Fruit fly (Drosophila melanogaster) whole organism, embryonic: ENCODE results near the gene fliI.

ENCODE experiments used
- ATbp ChIP-seq: fragments of 200-800 bp; sonication (Bioruptor generic); optimal IDR thresholded peaks from 2 replicates; lab custom pipeline; 2017; ENCODE audit warnings: missing biosample characterization, mild to moderate bottlenecking, missing genetic modification characterization, missing genetic modification reagents
- B-H1 ChIP-seq: fragments of 200-800 bp; sonication (Bioruptor generic); IDR thresholded peaks from 3 replicates; pipeline ENCODE4 v1.3.6; 2022; ENCODE audit warnings: missing biosample characterization, missing genetic modification characterization
- Blimp-1 ChIP-seq: fragments of 200-800 bp; sonication (Bioruptor generic); optimal IDR thresholded peaks from 3 replicates; lab custom pipeline; 2018; ENCODE audit warnings: missing biosample characterization, missing genetic modification characterization, mild to moderate bottlenecking, moderate library complexity, missing genetic modification reagents
- CG10654 ChIP-seq: fragments of 200-800 bp; sonication (Bioruptor generic); optimal IDR thresholded peaks from 2 replicates; lab custom pipeline; 2016; ENCODE audit warnings: missing biosample characterization, missing genetic modification characterization
- CG14965 ChIP-seq: fragments of 200-800 bp; sonication (Bioruptor generic); optimal IDR thresholded peaks from 2 replicates; lab custom pipeline; 2016; ENCODE audit warnings: missing biosample characterization, missing genetic modification characterization, borderline replicate concordance
- CG15696 ChIP-seq: fragments of 200-800 bp; sonication (Bioruptor generic); optimal IDR thresholded peaks from 2 replicates; lab custom pipeline; 2019; ENCODE audit warnings: missing biosample characterization, mild to moderate bottlenecking, missing genetic modification characterization, moderate library complexity
- CG17186 ChIP-seq: fragments of 200-800 bp; sonication (Bioruptor generic); optimal IDR thresholded peaks from 3 replicates; lab custom pipeline; 2017; ENCODE audit warnings: missing biosample characterization, missing genetic modification reagents, missing genetic modification characterization
- CG17359 ChIP-seq: fragments of 200-800 bp; sonication (Bioruptor generic); optimal IDR thresholded peaks from 3 replicates; lab custom pipeline; 2018; ENCODE audit warnings: missing biosample characterization, mild to moderate bottlenecking, missing genetic modification characterization, moderate library complexity
- CG17612 ChIP-seq: fragments of 200-800 bp; sonication (Bioruptor generic); IDR thresholded peaks from 2 replicates; pipeline ENCODE4 v1.3.6; 2022; ENCODE audit warnings: missing biosample characterization, missing genetic modification characterization
- CG17802 ChIP-seq: fragments of 200-800 bp; sonication (Bioruptor generic); optimal IDR thresholded peaks from 2 replicates; lab custom pipeline; 2018; ENCODE audit warnings: missing biosample characterization, mild to moderate bottlenecking, missing genetic modification characterization, moderate library complexity
- CG17912 ChIP-seq: fragments of 200-800 bp; sonication (Bioruptor generic); optimal IDR thresholded peaks from 2 replicates; lab custom pipeline; 2018; ENCODE audit warnings: missing biosample characterization, mild to moderate bottlenecking, missing genetic modification characterization
- CG2678 ChIP-seq: fragments of 200-800 bp; sonication (Bioruptor generic); optimal IDR thresholded peaks from 3 replicates; lab custom pipeline; 2019; ENCODE audit warnings: missing biosample characterization, mild to moderate bottlenecking, missing genetic modification characterization, moderate library complexity
- CG2875 ChIP-seq: fragments of 200-800 bp; sonication (Bioruptor generic); optimal IDR thresholded peaks from 2 replicates; lab custom pipeline; 2017; ENCODE audit warnings: missing biosample characterization, mild to moderate bottlenecking, missing genetic modification characterization, missing genetic modification reagents
- CG30431 ChIP-seq: fragments of 200-800 bp; sonication (Bioruptor generic); optimal IDR thresholded peaks from 2 replicates; lab custom pipeline; 2017; ENCODE audit warnings: missing biosample characterization, missing genetic modification characterization
- CG33213 ChIP-seq: fragments of 200-800 bp; sonication (Bioruptor generic); optimal IDR thresholded peaks from 3 replicates; lab custom pipeline; 2016; ENCODE audit warnings: missing biosample characterization, missing genetic modification characterization
- CG3995 ChIP-seq: fragments of 200-800 bp; sonication (Bioruptor generic); optimal IDR thresholded peaks from 3 replicates; lab custom pipeline; 2016; ENCODE audit warnings: missing biosample characterization, missing genetic modification characterization
- CG42726 ChIP-seq: fragments of 200-800 bp; sonication (Bioruptor generic); IDR thresholded peaks from 2 replicates; pipeline ENCODE4 v1.3.6; 2022; ENCODE audit warnings: missing biosample characterization, missing genetic modification characterization; ENCODE audit not compliant: partially characterized antibody
- CG4617 ChIP-seq: fragments of 200-800 bp; sonication (Bioruptor generic); optimal IDR thresholded peaks from 3 replicates; lab custom pipeline; 2016; ENCODE audit warnings: missing biosample characterization, missing genetic modification characterization, borderline replicate concordance
- CG5180 ChIP-seq: fragments of 200-800 bp; sonication (Bioruptor generic); optimal IDR thresholded peaks from 3 replicates; lab custom pipeline; 2017; ENCODE audit warnings: missing biosample characterization, missing genetic modification characterization, mild to moderate bottlenecking, moderate library complexity, missing genetic modification reagents
- CG7963 ChIP-seq: fragments of 200-800 bp; sonication (Bioruptor generic); IDR thresholded peaks from 3 replicates; pipeline ENCODE4 v1.3.6; 2022; ENCODE audit warnings: missing biosample characterization, missing genetic modification characterization; ENCODE audit not compliant: partially characterized antibody
- CG8944 ChIP-seq: fragments of 200-800 bp; sonication (Bioruptor generic); optimal IDR thresholded peaks from 3 replicates; lab custom pipeline; 2016; ENCODE audit warnings: missing biosample characterization, missing genetic modification characterization
- Chrac-16 ChIP-seq: fragments of 200-800 bp; sonication (Bioruptor generic); optimal IDR thresholded peaks from 3 replicates; lab custom pipeline; 2016; ENCODE audit warnings: missing biosample characterization, missing genetic modification characterization
- CoRest ChIP-seq: fragments of 200-800 bp; sonication (Bioruptor generic); optimal IDR thresholded peaks from 3 replicates; lab custom pipeline; 2018; ENCODE audit warnings: missing biosample characterization, mild to moderate bottlenecking, missing genetic modification characterization, moderate library complexity
- H2.0 ChIP-seq: fragments of 200-800 bp; sonication (Bioruptor generic); IDR thresholded peaks from 2 replicates; pipeline ENCODE4 v1.3.6; 2022; ENCODE audit warnings: missing biosample characterization, missing genetic modification characterization
- HLH54F ChIP-seq: fragments of 200-800 bp; sonication (Bioruptor generic); optimal IDR thresholded peaks from 3 replicates; lab custom pipeline; 2016; ENCODE audit warnings: missing biosample characterization, missing genetic modification characterization
- HmgD ChIP-seq: fragments of 200-800 bp; sonication (Bioruptor generic); optimal IDR thresholded peaks from 3 replicates; lab custom pipeline; 2016; ENCODE audit warnings: missing biosample characterization, missing genetic modification characterization
- Hr39 ChIP-seq: fragments of >200 bp; optimal IDR thresholded peaks from 2 replicates; lab custom pipeline; 2017
- MTF-1 ChIP-seq: fragments of 200-800 bp; sonication (Bioruptor generic); optimal IDR thresholded peaks from 2 replicates; lab custom pipeline; 2018; ENCODE audit warnings: missing biosample characterization, mild to moderate bottlenecking, missing genetic modification characterization, borderline replicate concordance
- NK7.1 ChIP-seq: fragments of 200-800 bp; sonication (Bioruptor generic); optimal IDR thresholded peaks from 3 replicates; lab custom pipeline; 2016; ENCODE audit warnings: missing biosample characterization, missing genetic modification characterization
- Oaz ChIP-seq: fragments of 200-800 bp; sonication (Bioruptor generic); IDR thresholded peaks from 2 replicates; pipeline ENCODE4 v1.3.6; 2022; ENCODE audit warnings: missing biosample characterization, missing genetic modification characterization
- Optix ChIP-seq: fragments of 200-800 bp; sonication (Bioruptor generic); IDR thresholded peaks from 3 replicates; pipeline ENCODE4 v1.3.6; 2022; ENCODE audit warnings: missing biosample characterization, missing genetic modification characterization
- PHDP ChIP-seq: fragments of 200-800 bp; sonication (Bioruptor generic); optimal IDR thresholded peaks from 3 replicates; lab custom pipeline; 2018; ENCODE audit warnings: missing biosample characterization, mild to moderate bottlenecking, missing genetic modification characterization, moderate library complexity
- Trl ChIP-seq, 3 experiments: fragments of >200 bp in 2 of 3; fragments of 200-800 bp in 1 of 3; sonication (Bioruptor generic) in 1 of 3; optimal IDR thresholded peaks; 2 replicates in 1 of 3; 3 replicates in 2 of 3; lab custom pipeline; 2016 to 2017; ENCODE audit warnings: missing biosample characterization in 1 of 3, missing genetic modification characterization in 1 of 3
- abd-A ChIP-seq: fragments of 200-800 bp; sonication (Bioruptor generic); optimal IDR thresholded peaks from 3 replicates; lab custom pipeline; 2019; ENCODE audit warnings: missing biosample characterization, mild to moderate bottlenecking, missing genetic modification characterization, moderate library complexity
- ato ChIP-seq: fragments of 200-800 bp; sonication (Bioruptor generic); IDR thresholded peaks from 2 replicates; pipeline ENCODE4 v1.3.6; 2022; ENCODE audit warnings: missing biosample characterization, missing genetic modification characterization; ENCODE audit not compliant: partially characterized antibody
- chif ChIP-seq, 2 experiments: fragments of 200-800 bp; sonication (Bioruptor generic); optimal IDR thresholded peaks; 3 replicates each; lab custom pipeline; 2016; ENCODE audit warnings: missing biosample characterization in 2 of 2, missing genetic modification characterization in 2 of 2
- chinmo ChIP-seq: fragments of 200-800 bp; sonication (Bioruptor generic); IDR thresholded peaks from 4 replicates; pipeline ENCODE4 v1.3.6; 2022; ENCODE audit warnings: missing biosample characterization, missing genetic modification characterization; ENCODE audit not compliant: partially characterized antibody
- ci ChIP-seq: fragments of 200-800 bp; sonication (Bioruptor generic); IDR thresholded peaks from 3 replicates; pipeline ENCODE4 v1.3.6; 2022; ENCODE audit warnings: missing biosample characterization, missing genetic modification characterization
- ewg ChIP-seq: fragments of 200-800 bp; sonication (Bioruptor generic); optimal IDR thresholded peaks from 3 replicates; lab custom pipeline; 2017; ENCODE audit warnings: mild to moderate bottlenecking, missing biosample characterization, missing genetic modification reagents, missing genetic modification characterization
- eyg ChIP-seq: fragments of 200-800 bp; sonication (Bioruptor generic); optimal IDR thresholded peaks from 3 replicates; lab custom pipeline; 2016; ENCODE audit warnings: missing biosample characterization, missing genetic modification characterization
- knrl ChIP-seq: fragments of 200-800 bp; sonication (Bioruptor generic); IDR thresholded peaks from 3 replicates; pipeline ENCODE4 v1.3.6; 2022; ENCODE audit warnings: missing biosample characterization, missing genetic modification characterization; ENCODE audit not compliant: partially characterized antibody
- maf-S ChIP-seq: fragments of 200-800 bp; sonication (Bioruptor generic); optimal IDR thresholded peaks from 2 replicates; lab custom pipeline; 2016; ENCODE audit warnings: missing biosample characterization, missing genetic modification characterization
- mld ChIP-seq: fragments of 200-800 bp; sonication (Bioruptor generic); IDR thresholded peaks from 3 replicates; pipeline ENCODE4 v1.3.6; 2022; ENCODE audit warnings: missing biosample characterization, missing genetic modification characterization; ENCODE audit not compliant: partially characterized antibody
- otp ChIP-seq: fragments of 200-800 bp; sonication (Bioruptor generic); IDR thresholded peaks from 3 replicates; pipeline ENCODE4, ENCODE4 v1.3.6; 2022; ENCODE audit warnings: missing biosample characterization, missing genetic modification characterization
- pnt ChIP-seq: fragments of 200-800 bp; sonication (Bioruptor generic); optimal IDR thresholded peaks from 3 replicates; lab custom pipeline; 2016; ENCODE audit warnings: missing biosample characterization, missing genetic modification characterization
- sna ChIP-seq: fragments of 200-800 bp; sonication (Bioruptor generic); IDR thresholded peaks from 2 replicates; pipeline ENCODE4 v1.3.6; 2022; ENCODE audit warnings: missing biosample characterization, missing genetic modification characterization; ENCODE audit not compliant: partially characterized antibody
- sug ChIP-seq: fragments of 200-800 bp; optimal IDR thresholded peaks from 2 replicates; lab custom pipeline; 2019; ENCODE audit warnings: missing biosample characterization, mild to moderate bottlenecking, missing genetic modification characterization, moderate library complexity

The fliI gene

DNA sequence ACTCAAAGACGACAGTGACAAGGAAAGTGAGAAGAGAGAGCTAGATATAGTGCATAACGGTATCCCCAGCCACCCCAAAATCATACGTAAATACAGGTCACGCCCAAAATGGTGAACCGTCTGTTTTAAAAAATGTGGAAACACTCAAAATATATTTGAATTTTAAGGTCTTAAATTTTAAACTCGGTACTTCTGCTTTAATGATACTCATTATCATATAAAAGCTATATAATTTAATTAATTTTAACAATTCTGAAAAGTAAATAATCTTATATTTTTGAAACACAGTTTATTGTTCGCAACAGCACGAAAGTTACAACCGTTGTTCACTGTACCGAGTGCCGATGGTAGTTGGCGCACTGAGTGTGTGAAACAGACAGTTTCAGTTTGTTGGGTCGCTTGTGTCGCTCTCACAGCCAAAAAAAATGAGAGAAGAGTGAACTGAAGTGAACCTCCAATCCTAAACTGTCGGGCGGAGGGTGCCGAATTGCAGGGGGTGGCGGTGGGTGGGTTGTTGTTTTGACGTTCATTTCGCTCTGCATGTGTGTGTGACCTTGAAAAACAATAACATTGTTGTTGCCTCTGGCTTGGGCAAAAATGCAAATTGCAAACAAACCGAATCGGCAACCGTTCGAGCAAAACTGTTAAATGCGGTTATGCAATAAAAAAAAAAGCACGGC is 26.9 kb downstream of the fliI start (continued):
- peak; percentile 97 for TF ChIP-seq CG2678
- no peak for TF ChIP-seq CG17912 (GFP tag; lab: Kevin White, UChicago)
- TF ChIP-seq CG17612 (GFP tag; lab: Robert Waterston, UW), result no peak
- TF ChIP-seq H2.0 (GFP tag; lab: Robert Waterston, UW), result peak; percentile 77
- TF ChIP-seq Hr39 (lab: Kevin White, UChicago), result no peak
- peak; percentile 83 for TF ChIP-seq CG5180 (GFP tag; lab: Kevin White, UChicago)
- no peak for TF ChIP-seq mld (GFP tag; lab: Robert Waterston, UW)
- TF ChIP-seq Oaz, result peak; percentile 82
- TF ChIP-seq eyg (GFP tag; lab: Kevin White, UChicago), result no peak
- no peak for TF ChIP-seq HmgD
- peak; percentile 32 for TF ChIP-seq CG3995
- peak; percentile 81 for TF ChIP-seq ci (GFP tag; lab: Robert Waterston, UW)
- TF ChIP-seq CG2875 (GFP tag; lab: Kevin White, UChicago), result peak; percentile 81
- TF ChIP-seq Chrac-16, result peak; percentile 87
- peak; percentile 57; the same call in 2 of the 3 replicates for TF ChIP-seq otp (GFP tag; lab: Robert Waterston, UW)
- peak; percentile 58 for TF ChIP-seq CG17802 (tag; lab: Kevin White, UChicago)
- TF ChIP-seq CG7963 (GFP tag; lab: Robert Waterston, UW), result no peak
- peak; percentile 4 to 62 for TF ChIP-seq chif (GFP tag; optimal IDR thresholded peaks at IDR 0.05; lab: Kevin White, UChicago)
- TF ChIP-seq CG8944 (GFP tag; lab: Kevin White, UChicago), result peak; percentile 43
- TF ChIP-seq PHDP (tag; lab: Kevin White, UChicago), result peak; percentile 93
- no peak for TF ChIP-seq knrl (GFP tag; lab: Robert Waterston, UW)
- TF ChIP-seq HLH54F (GFP tag; lab: Kevin White, UChicago), result peak; percentile 42
- peak; percentile 21 for TF ChIP-seq CG4617 (GFP tag; lab: Kevin White, UChicago)
- TF ChIP-seq CG17186 (GFP tag; lab: Kevin White, UChicago), result peak; percentile 33
- peak; percentile 96 for TF ChIP-seq CoRest
- peak; percentile 9 to 27 for TF ChIP-seq Trl (optimal IDR thresholded peaks at IDR 0.05; lab: Kevin White, UChicago)
- peak; percentile 24 for TF ChIP-seq Trl (GFP tag; optimal IDR thresholded peaks at IDR 0.05; lab: Kevin White, UChicago)
- TF ChIP-seq CG42726 (GFP tag; lab: Robert Waterston, UW), result 0 out of 2 replicates have a peak, but pooled peaks have one; percentile 12
- TF ChIP-seq CG30431, result peak; percentile 81
- TF ChIP-seq ato (GFP tag; lab: Robert Waterston, UW), result no peak
- 0 out of 4 replicates have a peak, but pooled peaks have one; percentile 64 for TF ChIP-seq chinmo (GFP tag; lab: Robert Waterston, UW)
- peak; percentile 70; the same call in 2 of the 3 replicates for TF ChIP-seq Optix (GFP tag; lab: Robert Waterston, UW)
- peak; percentile 63 for TF ChIP-seq pnt
- TF ChIP-seq ewg (GFP tag; lab: Kevin White, UChicago), result peak; percentile 84
- TF ChIP-seq CG10654 (GFP tag; lab: Kevin White, UChicago), result peak; percentile 78
- peak; percentile 92 for TF ChIP-seq ATbp (GFP tag; lab: Kevin White, UChicago)
- peak; percentile 86 for TF ChIP-seq sug (tag; lab: Kevin White, UChicago)
- TF ChIP-seq CG14965 (GFP tag; lab: Kevin White, UChicago), result no peak
- peak; percentile 90 for TF ChIP-seq Blimp-1 (GFP tag; lab: Kevin White, UChicago)
- TF ChIP-seq MTF-1 (GFP tag; lab: Kevin White, UChicago), result peak; percentile 72
- peak; percentile 83 for TF ChIP-seq B-H1
- TF ChIP-seq CG17359 (tag; lab: Kevin White, UChicago), result peak; percentile 94
- TF ChIP-seq sna (GFP tag; lab: Robert Waterston, UW), result no peak
- TF ChIP-seq CG33213, result peak; percentile 31
- TF ChIP-seq maf-S, result peak; percentile 35
- TF ChIP-seq CG15696 (tag; lab: Kevin White, UChicago), result peak; percentile 83
- no peak for TF ChIP-seq NK7.1 (GFP tag; lab: Kevin White, UChicago)
- TF ChIP-seq abd-A (tag; lab: Kevin White, UChicago), result no peak
